Worm (Caenorhabditis elegans) whole organism, L1 larva: Measurements from ENCODE around the gene C07E3.3.
A peak's percentile ranks its signal among the peaks of the same experiment; 100 is the strongest.

Experiments
- C04F5.9 ChIP-seq: sonication (generic microtip); optimal IDR thresholded peaks from 2 replicates; lab custom pipeline; 2016; ENCODE audit warnings: missing genetic modification characterization, missing compliant biosample characterization
- C16A3.4 ChIP-seq: fragments of 150-350 bp; optimal IDR thresholded peaks from 2 replicates; lab custom pipeline; 2014; ENCODE audit warnings: missing biosample characterization, missing genetic modification characterization
- Y116A8C.19 ChIP-seq: sonication (generic microtip); optimal IDR thresholded peaks from 2 replicates; lab custom pipeline; 2016; ENCODE audit warnings: missing compliant biosample characterization, missing genetic modification characterization, borderline replicate concordance
- alr-1 ChIP-seq: fragments of 200-800 bp; sonication (Bioruptor generic); optimal IDR thresholded peaks from 2 replicates; lab custom pipeline; 2018; ENCODE audit warnings: borderline replicate concordance, mild to moderate bottlenecking, missing genetic modification characterization, missing compliant biosample characterization
- ama-1 ChIP-seq: fragments of 150-350 bp; optimal IDR thresholded peaks from 2 replicates; lab custom pipeline; 2014
- blmp-1 ChIP-seq: fragments of 150-350 bp; optimal IDR thresholded peaks from 2 replicates; lab custom pipeline; 2014; ENCODE audit warnings: missing biosample characterization, missing genetic modification characterization
- ces-1 ChIP-seq: fragments of 150-350 bp; optimal IDR thresholded peaks from 2 replicates; lab custom pipeline; 2014; ENCODE audit warnings: missing biosample characterization, missing genetic modification reagents, missing genetic modification characterization
- dpl-1 ChIP-seq, 3 experiments: fragments of 150-350 bp in 2 of 3; sonication (generic microtip) in 1 of 3; optimal IDR thresholded peaks; 2 replicates each; lab custom pipeline; 2014 to 2017; ENCODE audit warnings: missing biosample characterization in 3 of 3, missing genetic modification characterization in 3 of 3, missing genetic modification reagents in 3 of 3
- dsc-1 ChIP-seq: sonication (generic microtip); optimal IDR thresholded peaks from 2 replicates; lab custom pipeline; 2016; ENCODE audit warnings: mild to moderate bottlenecking, missing genetic modification characterization, missing compliant biosample characterization
- efl-1 ChIP-seq, 4 experiments: fragments of 150-350 bp; optimal IDR thresholded peaks in 3 of 4; peaks in 1 of 4; 1 replicate in 1 of 4; 2 replicates in 3 of 4; lab custom pipeline; 2014; ENCODE audit warnings: missing biosample characterization in 2 of 4, missing genetic modification characterization in 2 of 4, missing genetic modification reagents in 2 of 4
- elt-2 ChIP-seq: sonication (generic microtip); optimal IDR thresholded peaks from 2 replicates; lab custom pipeline; 2016; ENCODE audit warnings: missing genetic modification characterization, mild to moderate bottlenecking, inconsistent platforms, missing compliant biosample characterization, missing genetic modification reagents
- elt-3 ChIP-seq, 6 experiments: fragments of 150-350 bp in 1 of 6; sonication (generic microtip); optimal IDR thresholded peaks; 2 replicates each; lab custom pipeline; 2017 to 2018; ENCODE audit warnings: missing biosample characterization in 6 of 6, missing genetic modification characterization in 6 of 6, inconsistent platforms in 1 of 6
- fkh-4 ChIP-seq: sonication (generic microtip); optimal IDR thresholded peaks from 2 replicates; lab custom pipeline; 2016; ENCODE audit warnings: missing compliant biosample characterization, missing genetic modification characterization, borderline replicate concordance
- fkh-8 ChIP-seq: sonication (generic microtip); optimal IDR thresholded peaks from 2 replicates; lab custom pipeline; 2016; ENCODE audit warnings: mild to moderate bottlenecking, missing genetic modification characterization, missing compliant biosample characterization
- hlh-17 ChIP-seq: fragments of 200-800 bp; sonication (Bioruptor generic); optimal IDR thresholded peaks from 2 replicates; lab custom pipeline; 2018; ENCODE audit warnings: missing genetic modification characterization, mild to moderate bottlenecking, missing compliant biosample characterization, moderate library complexity, borderline replicate concordance
- hpl-2 ChIP-seq: fragments of 150-350 bp; optimal IDR thresholded peaks from 2 replicates; lab custom pipeline; 2014; ENCODE audit warnings: missing biosample characterization, missing genetic modification reagents, missing genetic modification characterization
- lin-14 ChIP-seq: fragments of 200-800 bp; sonication (Bioruptor generic); optimal IDR thresholded peaks from 2 replicates; lab custom pipeline; 2018; ENCODE audit warnings: mild to moderate bottlenecking, missing genetic modification characterization, moderate library complexity, missing compliant biosample characterization
- lin-35 ChIP-seq, 2 experiments: fragments of 150-350 bp; optimal IDR thresholded peaks; 2 replicates each; lab custom pipeline; 2014; ENCODE audit warnings: missing biosample characterization in 2 of 2, missing genetic modification characterization in 2 of 2, missing genetic modification reagents in 2 of 2
- lir-3 ChIP-seq: sonication (generic microtip); optimal IDR thresholded peaks from 2 replicates; lab custom pipeline; 2016; ENCODE audit warnings: mild to moderate bottlenecking, missing genetic modification characterization, moderate library complexity, missing compliant biosample characterization; ENCODE audit not compliant: poor library complexity
- lsy-2 ChIP-seq, 2 experiments: fragments of 150-350 bp; optimal IDR thresholded peaks; 2 replicates each; lab custom pipeline; 2014; ENCODE audit warnings: missing biosample characterization in 2 of 2, missing genetic modification characterization in 2 of 2
- mdl-1 ChIP-seq, 2 experiments: fragments of 150-350 bp; optimal IDR thresholded peaks; 2 replicates each; lab custom pipeline; 2014 to 2017; ENCODE audit warnings: missing biosample characterization in 2 of 2, missing genetic modification characterization in 2 of 2, inconsistent platforms in 1 of 2
- mef-2 ChIP-seq: fragments of 150-350 bp; optimal IDR thresholded peaks from 2 replicates; lab custom pipeline; 2014; ENCODE audit warnings: missing biosample characterization, missing genetic modification characterization
- mep-1 ChIP-seq: fragments of 150-350 bp; optimal IDR thresholded peaks from 2 replicates; lab custom pipeline; 2014; ENCODE audit warnings: missing biosample characterization, missing genetic modification characterization
- nhr-19 ChIP-seq: fragments of 200-800 bp; sonication (Bioruptor generic); conservative IDR thresholded peaks from 2 replicates; pipeline ENCODE4 v1.3.6; 2022; ENCODE audit warnings: missing genetic modification characterization, missing compliant biosample characterization
- nhr-237 ChIP-seq: fragments of 150-350 bp; optimal IDR thresholded peaks from 2 replicates; lab custom pipeline; 2014; ENCODE audit warnings: missing biosample characterization, missing genetic modification characterization
- nhr-71 ChIP-seq: sonication (generic microtip); optimal IDR thresholded peaks from 2 replicates; lab custom pipeline; 2016; ENCODE audit warnings: mild to moderate bottlenecking, missing genetic modification characterization, moderate library complexity, missing compliant biosample characterization
- nhr-77 ChIP-seq: fragments of 150-350 bp; optimal IDR thresholded peaks from 2 replicates; lab custom pipeline; 2014; ENCODE audit warnings: missing biosample characterization, missing genetic modification characterization
- nhr-85 ChIP-seq: sonication (generic microtip); peaks from one replicate; lab custom pipeline; 2016; ENCODE audit warnings: missing genetic modification characterization, inconsistent platforms, missing compliant biosample characterization
- rnt-1 ChIP-seq: sonication (generic microtip); optimal IDR thresholded peaks from 2 replicates; lab custom pipeline; 2016; ENCODE audit warnings: mild to moderate bottlenecking, missing genetic modification characterization, moderate library complexity, missing compliant biosample characterization
- skn-1 ChIP-seq: fragments of 150-350 bp; optimal IDR thresholded peaks from 2 replicates; lab custom pipeline; 2014; ENCODE audit warnings: missing biosample characterization, missing genetic modification characterization
- snpc-4 ChIP-seq: fragments of 150-350 bp; optimal IDR thresholded peaks from 2 replicates; lab custom pipeline; 2014; ENCODE audit warnings: missing biosample characterization, missing genetic modification characterization
- sox-4 ChIP-seq: sonication (generic microtip); optimal IDR thresholded peaks from 2 replicates; lab custom pipeline; 2016; ENCODE audit warnings: missing genetic modification characterization, missing compliant biosample characterization
- sptf-1 ChIP-seq: fragments of 150-350 bp; optimal IDR thresholded peaks from 2 replicates; lab custom pipeline; 2014; ENCODE audit warnings: missing biosample characterization, missing genetic modification characterization
- sup-37 ChIP-seq: fragments of 200-800 bp; sonication (Bioruptor generic); optimal IDR thresholded peaks from 2 replicates; lab custom pipeline; 2018; ENCODE audit warnings: mild to moderate bottlenecking, missing genetic modification characterization, missing compliant biosample characterization
- swsn-7 ChIP-seq: sonication (generic microtip); optimal IDR thresholded peaks from 2 replicates; lab custom pipeline; 2016; ENCODE audit warnings: missing genetic modification characterization, missing compliant biosample characterization
- unc-86 ChIP-seq: sonication (generic microtip); optimal IDR thresholded peaks from 2 replicates; lab custom pipeline; 2016; ENCODE audit warnings: missing genetic modification characterization, missing compliant biosample characterization
- unc-98 ChIP-seq: fragments of 200-800 bp; sonication (Bioruptor generic); IDR thresholded peaks from 2 replicates; pipeline ENCODE4 v1.3.6; 2022; ENCODE audit warnings: missing genetic modification characterization, missing compliant biosample characterization
- vab-15 ChIP-seq: sonication (generic microtip); optimal IDR thresholded peaks from 2 replicates; lab custom pipeline; 2017; ENCODE audit warnings: missing genotype, mild to moderate bottlenecking, missing genetic modification characterization, missing compliant biosample characterization
- zip-4 ChIP-seq: fragments of 200-800 bp; sonication (Bioruptor generic); optimal IDR thresholded peaks from 2 replicates; lab custom pipeline; 2018; ENCODE audit warnings: mild to moderate bottlenecking, missing genetic modification characterization, moderate library complexity, missing compliant biosample characterization
- ztf-4 ChIP-seq: fragments of 150-350 bp; optimal IDR thresholded peaks from 2 replicates; lab custom pipeline; 2014; ENCODE audit warnings: missing biosample characterization, missing genetic modification characterization

C07E3.3 gene

ce11 chrII:10373536-10374169 is 16.3 kb upstream of the C07E3.3 start (continued):
- TF ChIP-seq nhr-19 (GFP tag; lab: Robert Waterston, UW) (no peak), dpl-1 (GFP tag; optimal IDR thresholded peaks at IDR 0.05; lab: Kevin White, UChicago) (no peak), nhr-71 (tag; lab: Kevin White, UChicago) (no peak), vab-15 (tag; lab: Kevin White, UChicago) (no peak), nhr-237 (tag; lab: Kevin White, UChicago) (no peak), ama-1 (lab: Kevin White, UChicago) (no peak), unc-98 (GFP tag; lab: Robert Waterston, UW) (no peak), C16A3.4 (no peak), dsc-1 (peak; percentile 9), lsy-2 (tag; optimal IDR thresholded peaks at IDR 0.05; lab: Kevin White, UChicago) (peak in 1 of 2 experiments; percentile 9), ztf-4 (no peak), nhr-77 (tag; lab: Kevin White, UChicago) (no peak), nhr-85 (tag; lab: Kevin White, UChicago) (no peak), snpc-4 (tag; lab: Kevin White, UChicago) (no peak), zip-4 (GFP tag; lab: Kevin White, UChicago) (no peak), lin-35 (GFP tag; optimal IDR thresholded peaks at IDR 0.05; lab: Kevin White, UChicago) (no peak), sup-37 (GFP tag; lab: Kevin White, UChicago) (no peak), sox-4 (no peak), swsn-7 (tag; lab: Kevin White, UChicago) (peak; percentile 13), fkh-4 (no peak), sptf-1 (no peak), ces-1 (GFP tag; lab: Kevin White, UChicago) (no peak), efl-1 (optimal IDR thresholded peaks at IDR 0.05; lab: Kevin White, UChicago) (no peak), efl-1 (GFP tag; optimal IDR thresholded peaks at IDR 0.05 in 1 of 2; lab: Kevin White, UChicago) (no peak), lir-3 (tag; lab: Kevin White, UChicago) (no peak), alr-1 (no peak), hlh-17 (no peak), skn-1 (tag; lab: Kevin White, UChicago) (no peak), mdl-1 (tag; optimal IDR thresholded peaks at IDR 0.05; lab: Kevin White, UChicago) (no peak), elt-3 (tag; optimal IDR thresholded peaks at IDR 0.05; lab: Kevin White, UChicago) (no peak), hpl-2 (GFP tag; lab: Kevin White, UChicago) (no peak), fkh-8 (tag; lab: Kevin White, UChicago) (no peak)

DNA sequence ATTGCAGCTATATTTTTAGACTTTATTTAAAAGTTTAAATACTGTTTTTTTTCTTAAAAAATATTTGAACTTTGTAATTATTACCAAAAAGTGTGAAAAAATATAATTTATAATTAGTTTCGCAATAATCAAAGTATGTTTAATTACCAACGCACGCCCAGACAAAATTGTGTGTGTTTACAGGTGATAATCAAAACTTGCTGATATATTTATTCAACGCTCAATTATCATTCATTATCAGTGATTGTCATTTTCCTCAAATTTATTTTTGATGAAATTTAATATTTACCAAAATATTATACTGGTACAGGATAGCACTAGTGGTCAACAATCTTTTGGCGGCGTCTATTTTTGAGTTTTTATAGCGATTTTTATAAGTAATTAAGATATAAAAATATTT is 15.7 kb upstream of the C07E3.3 start:
- TF ChIP-seq fkh-4 (no peak), elt-2 (tag; lab: Kevin White, UChicago) (peak; percentile 8)
- TF ChIP-seq, all 84 proteins: peak for 1

DNA sequence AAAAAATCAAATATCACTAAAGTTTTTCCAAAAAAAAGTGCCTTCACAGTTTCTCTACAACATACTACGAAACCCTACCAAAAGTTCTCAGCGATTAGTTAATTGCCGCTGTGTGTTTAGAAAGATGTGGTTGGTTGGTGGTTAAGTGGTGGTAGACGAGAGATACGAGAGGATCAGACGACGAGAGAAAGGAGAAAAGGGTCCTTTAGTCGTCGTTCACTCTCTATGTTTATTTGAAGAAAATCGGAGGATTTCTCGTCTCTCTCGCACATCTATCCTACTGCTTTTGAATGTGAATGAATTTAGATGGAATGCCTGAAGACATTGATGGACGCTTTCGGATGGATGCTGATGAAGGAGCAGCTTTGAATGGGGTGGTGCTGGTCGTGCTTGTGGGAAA is 13.5 kb upstream of the C07E3.3 start:
- peak; percentile 11 to 14 for TF ChIP-seq efl-1 (optimal IDR thresholded peaks at IDR 0.05; lab: Kevin White, UChicago)
- peak in 1 of 2 experiments; percentile 88 for TF ChIP-seq efl-1 (GFP tag; optimal IDR thresholded peaks at IDR 0.05 in 1 of 2; lab: Kevin White, UChicago)
- TF ChIP-seq dsc-1, result peak; percentile 11
- peak in 1 of 2 experiments; percentile 14 for TF ChIP-seq lin-35 (GFP tag; optimal IDR thresholded peaks at IDR 0.05; lab: Kevin White, UChicago)
- TF ChIP-seq C04F5.9 (tag; lab: Kevin White, UChicago), result no peak
- no peak for TF ChIP-seq ztf-4
- TF ChIP-seq blmp-1 (tag; lab: Kevin White, UChicago), result peak; percentile 52
- TF ChIP-seq skn-1 (tag; lab: Kevin White, UChicago), result no peak
- peak; percentile 9 for TF ChIP-seq nhr-71 (tag; lab: Kevin White, UChicago)
- TF ChIP-seq lin-14 (GFP tag; lab: Kevin White, UChicago), result peak; percentile 70
- peak; percentile 34 for TF ChIP-seq rnt-1 (tag; lab: Kevin White, UChicago)
- no peak for TF ChIP-seq Y116A8C.19 (tag; lab: Kevin White, UChicago)
- no peak for TF ChIP-seq mef-2
- no peak for TF ChIP-seq nhr-77 (tag; lab: Kevin White, UChicago)
- peak; percentile 40 for TF ChIP-seq mep-1 (tag; lab: Kevin White, UChicago)
- TF ChIP-seq unc-86 (tag; lab: Kevin White, UChicago), result no peak
- peak in 1 of 3 experiments; percentile 10 for TF ChIP-seq dpl-1 (GFP tag; optimal IDR thresholded peaks at IDR 0.05; lab: Kevin White, UChicago)
